Fruit fly (Drosophila melanogaster): ENCODE results near the gene CG11837.
A peak's percentile ranks its signal among the peaks of the same experiment; 100 is the strongest.

The CG11837 gene

dm6 chr3R:29033909-29034629 lies 15.2 kb upstream of the CG11837 start, which contains the start of the genes beta4GalNAcTB and Cpsf100 (continued):
- TF ChIP-seq Mad (GFP tag; optimal IDR thresholded peaks at IDR 0.05), result peak; percentile 46
- no peak for TF ChIP-seq Ravus (GFP tag; IDR thresholded peaks at IDR 0.05)
- TF ChIP-seq dm (GFP tag; optimal IDR thresholded peaks at IDR 0.05), result no peak
- peak; percentile 34 for TF ChIP-seq Dbx (GFP tag; IDR thresholded peaks at IDR 0.05)
- TF ChIP-seq fd96Cb (tag; optimal IDR thresholded peaks at IDR 0.05), result peak; percentile 51
- TF ChIP-seq jigr1 (GFP tag; IDR thresholded peaks at IDR 0.05), result peak; percentile 18; the same call in 1 of the 3 replicates
- peak; percentile 52 for TF ChIP-seq fd3F (GFP tag; optimal IDR thresholded peaks at IDR 0.05)
- peak; percentile 60 for TF ChIP-seq Hmr (GFP tag; optimal IDR thresholded peaks at IDR 0.05)
- no peak for TF ChIP-seq vnd (GFP tag; IDR thresholded peaks at IDR 0.05; ENCODE audit: partially characterized antibody)
- peak; percentile 57 for TF ChIP-seq CG8089 (GFP tag; optimal IDR thresholded peaks at IDR 0.05)
- peak; percentile 83 for TF ChIP-seq Sox100B (GFP tag; optimal IDR thresholded peaks at IDR 0.05)
- peak; percentile 58 for TF ChIP-seq esg (GFP tag; conservative IDR thresholded peaks at IDR 0.05)
- TF ChIP-seq sr (GFP tag; IDR thresholded peaks at IDR 0.05), result no peak
- peak; percentile 25; the same call in 1 of the 3 replicates for TF ChIP-seq CG11695 (GFP tag; IDR thresholded peaks at IDR 0.05)
- TF ChIP-seq gce (GFP tag; IDR thresholded peaks at IDR 0.05), result no peak
- TF ChIP-seq Deaf1 (tag; optimal IDR thresholded peaks at IDR 0.05), result no peak
- peak; percentile 31 for TF ChIP-seq Fer2 (tag; optimal IDR thresholded peaks at IDR 0.05)
- no peak for TF ChIP-seq CG6813 (GFP tag; optimal IDR thresholded peaks at IDR 0.05)
- no peak for TF ChIP-seq CkIIα-i1 (GFP tag; IDR thresholded peaks at IDR 0.05)
- TF ChIP-seq CG10654 (GFP tag; optimal IDR thresholded peaks at IDR 0.05), result peak; percentile 71
- 0 out of 3 replicates have a peak, but pooled peaks have one; percentile 42 for TF ChIP-seq CG11560 (tag; IDR thresholded peaks at IDR 0.05)
- TF ChIP-seq CG7839 (tag; optimal IDR thresholded peaks at IDR 0.05), result peak; percentile 79
- peak; percentile 43 for TF ChIP-seq CG17328 (GFP tag; IDR thresholded peaks at IDR 0.05)
- TF ChIP-seq Gsc (GFP tag; IDR thresholded peaks at IDR 0.05), result no peak
- peak; percentile 46; the same call in 1 of the 2 replicates for TF ChIP-seq ara (GFP tag; IDR thresholded peaks at IDR 0.05)
- TF ChIP-seq nau (GFP tag; optimal IDR thresholded peaks at IDR 0.05), result no peak
- no peak for TF ChIP-seq CG16813 (GFP tag; IDR thresholded peaks at IDR 0.05; ENCODE audit: partially characterized antibody)
- 0 out of 2 replicates have a peak, but pooled peaks have one; percentile 52 for TF ChIP-seq chm (GFP tag; IDR thresholded peaks at IDR 0.05)
- TF ChIP-seq chn (GFP tag; optimal IDR thresholded peaks at IDR 0.05), result peak; percentile 40
- peak; percentile 42; the same call in 1 of the 2 replicates for TF ChIP-seq CG10959 (GFP tag; IDR thresholded peaks at IDR 0.05)
- peak; percentile 80 for TF ChIP-seq gem (tag; optimal IDR thresholded peaks at IDR 0.05)
- TF ChIP-seq CG3838 (GFP tag; optimal IDR thresholded peaks at IDR 0.05), result peak; percentile 20
- TF ChIP-seq CG6683 (GFP tag; optimal IDR thresholded peaks at IDR 0.05), result peak; percentile 25
- no peak for TF ChIP-seq Sin3A (optimal IDR thresholded peaks at IDR 0.05)
- TF ChIP-seq CG16779 (GFP tag; IDR thresholded peaks at IDR 0.05), result no peak
- peak; percentile 48 for TF ChIP-seq jing (GFP tag; optimal IDR thresholded peaks at IDR 0.05)
- peak; percentile 58 for TF ChIP-seq Atf-2 (GFP tag; optimal IDR thresholded peaks at IDR 0.05)
- TF ChIP-seq wek (GFP tag; optimal IDR thresholded peaks at IDR 0.05), result no peak
- no peak for TF ChIP-seq CG14860 (GFP tag; IDR thresholded peaks at IDR 0.05; ENCODE audit: partially characterized antibody)
- peak; percentile 29 for TF ChIP-seq CG2202 (tag; optimal IDR thresholded peaks at IDR 0.05)
- no peak for TF ChIP-seq CG15479 (GFP tag; optimal IDR thresholded peaks at IDR 0.05)
- TF ChIP-seq zen2 (GFP tag; IDR thresholded peaks at IDR 0.05; ENCODE audit: partially characterized antibody), result no peak
- peak; percentile 67 for TF ChIP-seq kay (GFP tag; optimal IDR thresholded peaks at IDR 0.05)
- TF ChIP-seq sug (tag; optimal IDR thresholded peaks at IDR 0.05), result peak; percentile 69
- TF ChIP-seq Dad (GFP tag; optimal IDR thresholded peaks at IDR 0.05), result peak; percentile 21
- peak; percentile 21 for TF ChIP-seq vfl (GFP tag; optimal IDR thresholded peaks at IDR 0.05)
- peak; percentile 79 for TF ChIP-seq Meics (GFP tag; optimal IDR thresholded peaks at IDR 0.05)
- TF ChIP-seq tgo (GFP tag; IDR thresholded peaks at IDR 0.05), result peak; percentile 62
- no peak for TF ChIP-seq MTF-1 (GFP tag; optimal IDR thresholded peaks at IDR 0.05; ENCODE audit: borderline replicate concordance)
- no peak for TF ChIP-seq mirr (GFP tag; optimal IDR thresholded peaks at IDR 0.05)

All from whole organism, embryonic.